Fruit fly (Drosophila melanogaster): ENCODE measurements around the gene P5CDh2.

DNA sequence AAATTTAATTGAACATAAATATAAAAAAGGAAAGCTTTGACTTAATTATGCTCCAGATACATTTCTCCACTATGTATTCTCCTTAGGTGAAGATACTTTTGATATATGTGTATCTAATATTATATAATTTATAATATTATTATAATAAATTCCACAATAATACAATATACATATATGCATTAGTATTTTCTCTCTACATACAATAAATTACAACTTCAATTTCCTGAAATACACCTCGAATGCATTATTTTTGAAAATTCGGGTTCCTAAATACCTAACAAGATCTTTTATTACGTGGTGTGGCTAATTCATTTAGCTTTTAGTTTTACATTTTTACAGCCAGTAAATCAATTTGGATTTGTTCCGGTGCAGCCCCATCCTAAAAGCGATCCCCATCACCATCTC is 47.4 kb upstream of the P5CDh2 start:
- no peak for TF ChIP-seq CG8478 (optimal IDR thresholded peaks at IDR 0.05)
- no peak for TF ChIP-seq EcR (GFP tag; optimal IDR thresholded peaks at IDR 0.05)
- no peak for TF ChIP-seq Dll (optimal IDR thresholded peaks at IDR 0.05)
